Fruit fly (Drosophila melanogaster) whole organism, embryonic: ENCODE results near the gene CG9674.

Source experiments
- B-H2 ChIP-seq: fragments of 200-800 bp; sonication (Bioruptor generic); optimal IDR thresholded peaks from 2 replicates; lab custom pipeline; 2018; ENCODE audit warnings: missing biosample characterization, mild to moderate bottlenecking, missing genetic modification characterization
- BtbVII ChIP-seq: fragments of 200-800 bp; sonication (Bioruptor generic); optimal IDR thresholded peaks from 3 replicates; lab custom pipeline; 2017; ENCODE audit warnings: missing biosample characterization, mild to moderate bottlenecking, missing genetic modification characterization
- CG10565 ChIP-seq: fragments of 200-800 bp; sonication (Bioruptor generic); optimal IDR thresholded peaks from 3 replicates; lab custom pipeline; 2016; ENCODE audit warnings: missing biosample characterization, mild to moderate bottlenecking, missing genetic modification characterization
- CG10979 ChIP-seq: fragments of 200-800 bp; sonication (Bioruptor generic); optimal IDR thresholded peaks from 2 replicates; lab custom pipeline; 2018; ENCODE audit warnings: missing biosample characterization, mild to moderate bottlenecking, missing genetic modification characterization, moderate library complexity
- CG1233 ChIP-seq: fragments of 200-800 bp; sonication (Bioruptor generic); optimal IDR thresholded peaks from 4 replicates; lab custom pipeline; 2018; ENCODE audit warnings: missing biosample characterization, mild to moderate bottlenecking, missing genetic modification characterization
- CG13424 ChIP-seq: fragments of 200-800 bp; sonication (Bioruptor generic); optimal IDR thresholded peaks from 2 replicates; lab custom pipeline; 2019; ENCODE audit warnings: missing biosample characterization, mild to moderate bottlenecking, missing genetic modification characterization, moderate library complexity
- CG14441 ChIP-seq: fragments of 200-800 bp; sonication (Bioruptor generic); IDR thresholded peaks from 2 replicates; pipeline ENCODE4 v1.3.6; 2022; ENCODE audit warnings: missing biosample characterization, missing genetic modification characterization
- CG1529 ChIP-seq: fragments of 200-800 bp; sonication (Bioruptor generic); optimal IDR thresholded peaks from 3 replicates; lab custom pipeline; 2018; ENCODE audit warnings: missing biosample characterization, missing genetic modification characterization
- CG17829 ChIP-seq: fragments of 200-800 bp; optimal IDR thresholded peaks from 2 replicates; lab custom pipeline; 2019; ENCODE audit warnings: missing biosample characterization, mild to moderate bottlenecking, missing genetic modification characterization, moderate library complexity
- CG2120 ChIP-seq: fragments of 200-800 bp; sonication (Bioruptor generic); optimal IDR thresholded peaks from 3 replicates; lab custom pipeline; 2016; ENCODE audit warnings: missing biosample characterization, missing genetic modification characterization
- CG2199 ChIP-seq: fragments of 200-800 bp; sonication (Bioruptor generic); IDR thresholded peaks from 3 replicates; pipeline ENCODE4 v1.3.6; 2022; ENCODE audit warnings: missing biosample characterization, missing genetic modification characterization
- CG30403 ChIP-seq: fragments of 200-800 bp; sonication (Bioruptor generic); optimal IDR thresholded peaks from 3 replicates; lab custom pipeline; 2016; ENCODE audit warnings: missing biosample characterization, missing genetic modification characterization
- CG30431 ChIP-seq: fragments of 200-800 bp; sonication (Bioruptor generic); optimal IDR thresholded peaks from 2 replicates; lab custom pipeline; 2017; ENCODE audit warnings: missing biosample characterization, missing genetic modification characterization
- CG3726 ChIP-seq: fragments of 200-800 bp; sonication (Bioruptor generic); IDR thresholded peaks from 3 replicates; pipeline ENCODE4, ENCODE4 v1.3.6; 2022; ENCODE audit warnings: missing biosample characterization, missing genetic modification characterization
- CG4820 ChIP-seq: fragments of 200-800 bp; sonication (Bioruptor generic); optimal IDR thresholded peaks from 3 replicates; lab custom pipeline; 2016; ENCODE audit warnings: missing biosample characterization, missing genetic modification characterization
- CG6272 ChIP-seq: fragments of 200-800 bp; sonication (Bioruptor generic); IDR thresholded peaks from 2 replicates; pipeline ENCODE4 v1.3.6; 2022; ENCODE audit warnings: missing biosample characterization, missing genetic modification characterization
- CG6765 ChIP-seq: fragments of 200-800 bp; sonication (Bioruptor generic); optimal IDR thresholded peaks from 3 replicates; lab custom pipeline; 2017; ENCODE audit warnings: missing biosample characterization, mild to moderate bottlenecking, missing genetic modification characterization
- CG7372 ChIP-seq: fragments of 200-800 bp; sonication (Bioruptor generic); IDR thresholded peaks from 2 replicates; pipeline ENCODE4 v1.3.6; 2022; ENCODE audit warnings: missing biosample characterization, missing genetic modification characterization
- CG7786 ChIP-seq: fragments of 200-800 bp; sonication (Bioruptor generic); optimal IDR thresholded peaks from 2 replicates; lab custom pipeline; 2016; ENCODE audit warnings: missing biosample characterization, missing genetic modification characterization
- CG8089 ChIP-seq: fragments of 200-800 bp; sonication (Bioruptor generic); optimal IDR thresholded peaks from 3 replicates; lab custom pipeline; 2016; ENCODE audit warnings: missing biosample characterization, missing genetic modification characterization
- CG9727 ChIP-seq: fragments of 200-800 bp; sonication (Bioruptor generic); optimal IDR thresholded peaks from 3 replicates; lab custom pipeline; 2017; ENCODE audit warnings: missing biosample characterization, mild to moderate bottlenecking, missing genetic modification characterization
- E2f1 ChIP-seq: fragments of 200-800 bp; sonication (Bioruptor generic); IDR thresholded peaks from 2 replicates; pipeline ENCODE4 v1.3.6; 2022; ENCODE audit warnings: missing biosample characterization, missing genetic modification characterization
- Elba2 ChIP-seq: fragments of 200-800 bp; sonication (Bioruptor generic); optimal IDR thresholded peaks from 3 replicates; lab custom pipeline; 2016; ENCODE audit warnings: missing biosample characterization, missing genetic modification characterization
- HLHmδ ChIP-seq: fragments of 200-800 bp; sonication (Bioruptor generic); optimal IDR thresholded peaks from 2 replicates; lab custom pipeline; 2018; ENCODE audit warnings: missing biosample characterization, mild to moderate bottlenecking, missing genetic modification characterization, moderate library complexity
- Myb ChIP-seq: fragments of 200-800 bp; sonication (Bioruptor generic); optimal IDR thresholded peaks from 2 replicates; lab custom pipeline; 2016; ENCODE audit warnings: missing biosample characterization, missing genetic modification characterization
- NK7.1 ChIP-seq: fragments of 200-800 bp; sonication (Bioruptor generic); optimal IDR thresholded peaks from 3 replicates; lab custom pipeline; 2016; ENCODE audit warnings: missing biosample characterization, missing genetic modification characterization
- Opbp ChIP-seq: fragments of 200-800 bp; sonication (Bioruptor generic); IDR thresholded peaks from 3 replicates; pipeline ENCODE4 v1.3.6; 2022; ENCODE audit warnings: missing biosample characterization, missing genetic modification characterization; ENCODE audit not compliant: partially characterized antibody
- Scr ChIP-seq: fragments of 200-800 bp; sonication (Bioruptor generic); IDR thresholded peaks from 2 replicates; pipeline ENCODE4 v1.3.6; 2022; ENCODE audit warnings: missing biosample characterization, missing genetic modification characterization; ENCODE audit not compliant: partially characterized antibody
- Side ChIP-seq: fragments of 200-800 bp; sonication (Bioruptor generic); optimal IDR thresholded peaks from 2 replicates; lab custom pipeline; 2016; ENCODE audit warnings: missing biosample characterization, missing genetic modification characterization
- Sin3A ChIP-seq: fragments of >200 bp; optimal IDR thresholded peaks from 2 replicates; lab custom pipeline; 2018
- Sox100B ChIP-seq: fragments of 200-800 bp; sonication (Bioruptor generic); optimal IDR thresholded peaks from 3 replicates; lab custom pipeline; 2018; ENCODE audit warnings: missing biosample characterization, mild to moderate bottlenecking, missing genetic modification characterization
- TFAM ChIP-seq: fragments of 200-800 bp; sonication (Bioruptor generic); optimal IDR thresholded peaks from 2 replicates; lab custom pipeline; 2017; ENCODE audit warnings: missing biosample characterization, missing genetic modification characterization, inconsistent platforms
- Tbp ChIP-seq: fragments of >200 bp; optimal IDR thresholded peaks from 2 replicates; lab custom pipeline; 2018; ENCODE audit warnings: missing biosample characterization, missing genetic modification characterization
- Trl ChIP-seq, 3 experiments: fragments of >200 bp in 2 of 3; fragments of 200-800 bp in 1 of 3; sonication (Bioruptor generic) in 1 of 3; optimal IDR thresholded peaks; 2 replicates in 1 of 3; 3 replicates in 2 of 3; lab custom pipeline; 2016 to 2017; ENCODE audit warnings: missing biosample characterization in 1 of 3, missing genetic modification characterization in 1 of 3
- bsh ChIP-seq, 2 experiments: fragments of 200-800 bp; sonication (Bioruptor generic); optimal IDR thresholded peaks; 2 replicates each; lab custom pipeline; 2017 to 2018; ENCODE audit warnings: mild to moderate bottlenecking in 2 of 2, missing biosample characterization in 2 of 2, missing genetic modification characterization in 2 of 2, moderate library complexity in 1 of 2
- btn ChIP-seq: fragments of 200-800 bp; sonication (Bioruptor generic); optimal IDR thresholded peaks from 2 replicates; lab custom pipeline; 2016; ENCODE audit warnings: missing biosample characterization, missing genetic modification characterization
- emc ChIP-seq: fragments of 200-800 bp; sonication (Bioruptor generic); optimal IDR thresholded peaks from 2 replicates; lab custom pipeline; 2016; ENCODE audit warnings: missing biosample characterization, missing genetic modification characterization
- ems ChIP-seq: fragments of 200-800 bp; sonication (Bioruptor generic); optimal IDR thresholded peaks from 3 replicates; lab custom pipeline; 2016; ENCODE audit warnings: missing biosample characterization, missing genetic modification characterization
- gce ChIP-seq: fragments of 200-800 bp; sonication (Bioruptor generic); IDR thresholded peaks from 3 replicates; pipeline ENCODE4 v1.3.6; 2022; ENCODE audit warnings: missing biosample characterization, missing genetic modification characterization
- h ChIP-seq: fragments of >200 bp; optimal IDR thresholded peaks from 2 replicates; lab custom pipeline; 2017
- kah ChIP-seq: fragments of 200-800 bp; sonication (Bioruptor generic); optimal IDR thresholded peaks from 2 replicates; lab custom pipeline; 2018; ENCODE audit warnings: missing biosample characterization, mild to moderate bottlenecking, missing genetic modification characterization
- lilli ChIP-seq: fragments of 200-800 bp; sonication (Bioruptor generic); optimal IDR thresholded peaks from 3 replicates; lab custom pipeline; 2016; ENCODE audit warnings: missing biosample characterization, missing genetic modification characterization
- nom ChIP-seq: fragments of 200-800 bp; sonication (Bioruptor generic); optimal IDR thresholded peaks from 2 replicates; lab custom pipeline; 2017; ENCODE audit warnings: missing biosample characterization, missing genetic modification characterization, mild to moderate bottlenecking, moderate library complexity, missing genetic modification reagents
- rib ChIP-seq: fragments of 200-800 bp; sonication (Bioruptor generic); IDR thresholded peaks from 2 replicates; pipeline ENCODE4 v1.3.6; 2022; ENCODE audit warnings: missing biosample characterization, missing genetic modification characterization
- so ChIP-seq: fragments of 200-800 bp; sonication (Bioruptor generic); IDR thresholded peaks from 3 replicates; pipeline ENCODE4 v1.3.6; 2022; ENCODE audit warnings: missing biosample characterization, missing genetic modification characterization
- wek ChIP-seq: fragments of 200-800 bp; sonication (Bioruptor generic); optimal IDR thresholded peaks from 3 replicates; lab custom pipeline; 2018; ENCODE audit warnings: missing biosample characterization, mild to moderate bottlenecking, missing genetic modification characterization, moderate library complexity
- zf30C ChIP-seq: fragments of 200-800 bp; sonication (Bioruptor generic); optimal IDR thresholded peaks from 3 replicates; lab custom pipeline; 2018; ENCODE audit warnings: missing biosample characterization, mild to moderate bottlenecking, missing genetic modification characterization

CG9674 gene

dm6 chr3L:16803273-16803672 lies 4.3 kb downstream of the CG9674 start:
- TF ChIP-seq nom (GFP tag; lab: Kevin White, UChicago) (peak; percentile 79), Sin3A (lab: Kevin White, UChicago) (no peak), bsh (GFP tag; optimal IDR thresholded peaks at IDR 0.05; lab: Kevin White, UChicago) (peak in 1 of 2 experiments; percentile 49), CG2199 (GFP tag; lab: Robert Waterston, UW) (0 out of 3 replicates have a peak, but pooled peaks have one; percentile 31), so (GFP tag; lab: Robert Waterston, UW) (peak; percentile 17; the same call in 1 of the 3 replicates), kah (peak; percentile 24)
- TF ChIP-seq, all 482 proteins: peak for 5

DNA sequence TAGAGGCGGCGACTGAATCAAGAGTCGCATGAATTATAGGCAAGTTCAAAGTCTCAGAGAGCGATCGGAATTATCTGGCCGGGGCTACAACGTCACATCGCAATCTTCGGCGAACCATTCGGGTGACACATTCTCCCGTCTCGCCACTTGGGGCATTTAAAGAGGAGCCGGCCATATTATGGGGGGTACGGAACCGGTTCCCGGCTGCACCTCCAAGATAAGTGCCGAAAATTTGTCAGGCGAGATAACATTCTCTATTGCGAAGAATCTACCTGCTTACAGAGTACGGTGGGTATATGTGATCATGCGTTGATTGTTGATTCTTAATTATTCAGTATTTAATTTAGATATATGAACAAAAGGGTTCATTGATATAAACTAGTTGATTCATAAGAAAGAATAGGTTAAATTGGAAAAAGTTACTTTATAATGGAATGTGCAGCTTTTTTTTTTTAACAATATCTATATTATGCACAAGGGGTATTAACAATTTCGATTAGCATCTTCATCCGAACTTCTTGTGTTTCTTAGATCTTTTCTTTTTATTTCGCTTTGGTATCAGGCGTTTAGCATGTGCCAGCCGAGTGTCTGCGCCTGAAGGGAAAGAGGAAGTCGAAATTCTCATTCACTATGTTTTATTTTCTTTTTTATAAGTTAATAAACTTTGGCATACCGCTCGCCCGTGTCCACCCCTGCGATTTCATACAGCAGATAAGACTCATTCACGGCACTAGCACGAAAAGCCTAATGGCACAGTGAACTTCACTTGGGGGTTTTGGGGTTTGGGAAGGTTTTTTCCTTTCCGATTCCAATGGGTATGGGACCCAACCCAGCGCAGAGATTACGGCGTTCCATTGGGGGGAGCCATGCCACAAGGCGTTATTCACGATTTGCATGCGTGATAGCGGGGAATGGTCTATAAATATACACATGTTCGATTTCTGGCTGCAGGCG lies 5.8 kb downstream of the CG9674 start:
- TF ChIP-seq CG3726 = 0 out of 3 replicates have a peak, but pooled peaks have one; percentile 52
- TF ChIP-seq Trl (optimal IDR thresholded peaks at IDR 0.05; lab: Kevin White, UChicago) = peak; percentile 11 to 16
- no peak for TF ChIP-seq Trl (GFP tag; optimal IDR thresholded peaks at IDR 0.05; lab: Kevin White, UChicago)
- no peak for TF ChIP-seq Opbp
- TF ChIP-seq CG6272 = peak; percentile 34; the same call in 1 of the 2 replicates
- peak; percentile 49 for TF ChIP-seq Sox100B (GFP tag; lab: Kevin White, UChicago)
- no peak for TF ChIP-seq Side (GFP tag; lab: Kevin White, UChicago)
- no peak for TF ChIP-seq CG1233 (GFP tag; lab: Kevin White, UChicago)
- TF ChIP-seq gce = no peak
- no peak; the same call in 1 of the 2 replicates for TF ChIP-seq CG7372 (GFP tag; lab: Robert Waterston, UW)
- TF ChIP-seq B-H2 = no peak
- TF ChIP-seq kah = no peak
- TF ChIP-seq NK7.1 (GFP tag; lab: Kevin White, UChicago) = no peak
- no peak for TF ChIP-seq h (lab: Kevin White, UChicago)
- peak; percentile 53 for TF ChIP-seq BtbVII (GFP tag; lab: Kevin White, UChicago)
- peak; percentile 57 for TF ChIP-seq E2f1 (GFP tag; lab: Robert Waterston, UW)
- TF ChIP-seq CG2120 (GFP tag; lab: Kevin White, UChicago) = peak; percentile 75
- peak; percentile 60 for TF ChIP-seq CG30403 (GFP tag; lab: Kevin White, UChicago)
- peak; percentile 71 for TF ChIP-seq lilli
- no peak for TF ChIP-seq btn (GFP tag; lab: Kevin White, UChicago)
- peak; percentile 32 for TF ChIP-seq CG6765 (GFP tag; lab: Kevin White, UChicago)
- no peak for TF ChIP-seq rib (GFP tag; lab: Robert Waterston, UW)
- TF ChIP-seq wek (GFP tag; lab: Kevin White, UChicago) = no peak
- TF ChIP-seq TFAM (GFP tag; lab: Kevin White, UChicago) = no peak
- no peak for TF ChIP-seq zf30C (GFP tag; lab: Kevin White, UChicago)
- TF ChIP-seq ems = no peak
- TF ChIP-seq CG10979 (tag; lab: Kevin White, UChicago) = peak; percentile 80
- TF ChIP-seq HLHmδ (GFP tag; lab: Kevin White, UChicago) = no peak
- TF ChIP-seq CG1529 (GFP tag; lab: Kevin White, UChicago) = peak; percentile 14
- TF ChIP-seq CG10565 (GFP tag; lab: Kevin White, UChicago) = no peak
- TF ChIP-seq CG4820 = peak; percentile 50
- TF ChIP-seq Tbp (GFP tag; lab: Kevin White, UChicago) = no peak
- TF ChIP-seq CG13424 (tag; lab: Kevin White, UChicago) = peak; percentile 48
- TF ChIP-seq CG7786 (GFP tag; lab: Kevin White, UChicago) = peak; percentile 2
- no peak for TF ChIP-seq CG30431
- peak; percentile 81 for TF ChIP-seq CG9727
- no peak for TF ChIP-seq emc (GFP tag; lab: Kevin White, UChicago)
- TF ChIP-seq CG14441 (GFP tag; lab: Robert Waterston, UW) = peak; percentile 66
- no peak for TF ChIP-seq Scr (GFP tag; lab: Robert Waterston, UW)
- no peak for TF ChIP-seq CG8089 (GFP tag; lab: Kevin White, UChicago)
- no peak for TF ChIP-seq Myb (GFP tag; lab: Kevin White, UChicago)
- TF ChIP-seq CG17829 = peak; percentile 19
- TF ChIP-seq Elba2 (GFP tag; lab: Kevin White, UChicago) = no peak
